Worm (Caenorhabditis elegans) whole organism, L3 larva: ENCODE measurements around the gene Y57A10A.27.

Source experiments
- mdl-1 ChIP-seq: fragments of 150-350 bp; optimal IDR thresholded peaks from 2 replicates; lab custom pipeline; 2014; ENCODE audit warnings: missing biosample characterization, missing genetic modification characterization
- nhr-28 ChIP-seq: fragments of 150-350 bp; optimal IDR thresholded peaks from 2 replicates; lab custom pipeline; 2014; ENCODE audit warnings: missing biosample characterization, missing genetic modification characterization
- nhr-76 ChIP-seq: fragments of 150-350 bp; sonication (generic microtip); optimal IDR thresholded peaks from 5 replicates; lab custom pipeline; 2014; ENCODE audit warnings: missing biosample characterization, missing genetic modification characterization

DNA sequence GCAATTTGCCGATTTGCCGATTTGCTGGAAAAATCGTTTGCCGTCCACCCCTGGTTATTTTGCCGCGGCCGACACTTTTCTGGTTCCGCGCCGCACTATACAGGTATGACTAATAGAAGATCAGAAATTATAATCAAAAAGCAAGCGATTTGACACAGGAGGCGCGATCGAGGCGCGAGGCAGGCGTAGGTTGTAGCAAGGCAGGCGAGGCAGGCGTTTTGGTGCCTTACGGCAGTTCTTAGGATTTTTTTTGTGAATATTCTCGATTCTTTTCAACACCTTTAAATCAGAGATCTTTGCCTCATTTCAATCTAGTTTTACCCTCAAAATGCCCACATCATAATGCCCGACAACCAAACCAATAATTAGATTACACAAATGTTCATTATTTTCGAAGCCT, 49.3 kb upstream of the Y57A10A.27 start, which contains the start of gene sre-56:
- no peak for TF ChIP-seq nhr-28 (tag; lab: Kevin White, UChicago)
- no peak for TF ChIP-seq mdl-1 (tag; lab: Kevin White, UChicago)
- no peak for TF ChIP-seq nhr-76 (tag; lab: Kevin White, UChicago)
